Worm (Caenorhabditis elegans) whole organism, L3 larva: ENCODE measurements around the gene viro-2.

Experiments
- ama-1 ChIP-seq: fragments of 150-350 bp; optimal IDR thresholded peaks from 2 replicates; lab custom pipeline; 2018
- fkh-10 ChIP-seq: sonication (generic microtip); optimal IDR thresholded peaks from 2 replicates; lab custom pipeline; 2017; ENCODE audit warnings: missing biosample characterization, missing genetic modification reagents, missing genetic modification characterization
- nfya-1 ChIP-seq: sonication (generic microtip); optimal IDR thresholded peaks from 2 replicates; lab custom pipeline; 2017; ENCODE audit warnings: missing genetic modification characterization, mild to moderate bottlenecking, missing compliant biosample characterization, antibody characterized with exemption, moderate library complexity; ENCODE audit not compliant: insufficient read depth
- nhr-237 ChIP-seq: fragments of 150-350 bp; optimal IDR thresholded peaks from 2 replicates; lab custom pipeline; 2014; ENCODE audit warnings: missing biosample characterization, missing genetic modification characterization
- nhr-67 ChIP-seq: fragments of 150-350 bp; optimal IDR thresholded peaks from 2 replicates; lab custom pipeline; 2014; ENCODE audit warnings: missing biosample characterization, missing genetic modification characterization
- skn-1 ChIP-seq: fragments of 150-350 bp; optimal IDR thresholded peaks from 2 replicates; lab custom pipeline; 2014; ENCODE audit warnings: missing biosample characterization, missing genetic modification characterization
- tbx-2 ChIP-seq: sonication (generic microtip); optimal IDR thresholded peaks from 2 replicates; lab custom pipeline; 2016; ENCODE audit warnings: mild to moderate bottlenecking, missing genetic modification characterization, missing compliant biosample characterization

viro-2 gene

ce11 chrIII:7180613-7181012 lies 51.9 kb downstream of the viro-2 start, which contains the start of gene ndab-2:
Gene ndab-2, plus strand, starts transcription at chrIII:7180752.
- TF ChIP-seq fkh-10 (no peak), nhr-67 (no peak), nhr-237 (tag; lab: Kevin White, UChicago) (no peak), tbx-2 (tag; lab: Kevin White, UChicago) (no peak), ama-1 (lab: Kevin White, UChicago) (peak; percentile 66), skn-1 (tag; lab: Kevin White, UChicago) (no peak), nfya-1 (tag; lab: Kevin White, UChicago) (no peak)
